Worm (Caenorhabditis elegans): Measurements from ENCODE around the gene R03D7.8.

DNA sequence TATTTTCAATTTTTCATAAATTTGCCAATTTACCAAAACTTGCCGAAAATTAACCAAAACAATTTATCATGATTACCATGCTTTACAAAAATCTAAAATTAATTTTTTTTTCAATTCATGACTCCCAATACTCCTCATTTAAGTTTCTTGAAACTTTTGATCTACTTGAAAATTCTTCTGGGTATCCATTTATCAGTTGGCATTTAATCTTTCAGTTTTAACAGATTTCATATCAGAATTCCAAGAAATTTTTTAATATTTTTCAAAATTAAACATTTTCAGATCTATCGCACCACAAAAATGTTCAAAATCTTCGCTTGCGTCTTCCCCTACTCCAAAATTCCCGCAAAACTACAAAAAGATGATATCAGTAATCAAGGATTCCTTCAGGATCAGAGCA lies 32.7 kb downstream of the R03D7.8 start, which contains the start of gene Y19D2B.2:
- no peak for TF ChIP-seq hmg-4 (GFP tag; optimal IDR thresholded peaks at IDR 0.05)
- TF ChIP-seq sea-1 (GFP tag; conservative IDR thresholded peaks at IDR 0.05) = no peak
- TF ChIP-seq B0310.2 (tag; optimal IDR thresholded peaks at IDR 0.05) = no peak
- TF ChIP-seq ama-1 (optimal IDR thresholded peaks at IDR 0.05) = no peak

All from whole organism, early embryonic.